Fruit fly (Drosophila melanogaster) whole organism, wandering third instar larva: ENCODE results near the gene Pex7.

Source experiments
- CG32264 ChIP-seq: fragments of 200-800 bp; sonication (Bioruptor generic); optimal IDR thresholded peaks from 2 replicates; lab custom pipeline; 2016; ENCODE audit warnings: missing biosample characterization, missing genetic modification characterization
- Rel ChIP-seq, 2 experiments: fragments of 200-800 bp; sonication (Bioruptor generic) in 1 of 2; optimal IDR thresholded peaks; 2 replicates in 1 of 2; 3 replicates in 1 of 2; lab custom pipeline; 2016 to 2019; ENCODE audit warnings: mild to moderate bottlenecking in 2 of 2, missing biosample characterization in 2 of 2, missing genetic modification characterization in 2 of 2, moderate library complexity in 1 of 2
- br ChIP-seq: fragments of 200-800 bp; sonication (Bioruptor generic); optimal IDR thresholded peaks from 2 replicates; lab custom pipeline; 2016; ENCODE audit warnings: missing biosample characterization, missing genetic modification characterization
- dmrt93B ChIP-seq: fragments of 200-800 bp; sonication (Bioruptor generic); optimal IDR thresholded peaks from 2 replicates; lab custom pipeline; 2018; ENCODE audit warnings: missing biosample characterization, mild to moderate bottlenecking, missing genetic modification characterization
- h ChIP-seq: fragments of 200-800 bp; sonication (Bioruptor generic); optimal IDR thresholded peaks from 3 replicates; lab custom pipeline; 2016; ENCODE audit warnings: missing biosample characterization, mild to moderate bottlenecking, missing genetic modification characterization
- jim ChIP-seq: fragments of 175-275, 200-325 bp; sonication (Bioruptor generic); optimal IDR thresholded peaks from 2 replicates; lab custom pipeline; 2016; ENCODE audit warnings: missing biosample characterization, mild to moderate bottlenecking, missing genetic modification characterization
- lola ChIP-seq: fragments of >200 bp; optimal IDR thresholded peaks from 2 replicates; lab custom pipeline; 2017; ENCODE audit warnings: missing biosample characterization, missing genetic modification characterization
- tai ChIP-seq: sonication (Bioruptor generic); optimal IDR thresholded peaks from 2 replicates; lab custom pipeline; 2016; ENCODE audit warnings: missing biosample characterization, missing genetic modification characterization
- usp ChIP-seq: fragments of >200 bp; optimal IDR thresholded peaks from 2 replicates; lab custom pipeline; 2017; ENCODE audit warnings: missing biosample characterization, missing genetic modification characterization

dm6 chr3L:8690630-8691029, 43.7 kb downstream of the Pex7 start:
- TF ChIP-seq tai (GFP tag; lab: Kevin White, UChicago) = no peak
- TF ChIP-seq lola (GFP tag; lab: Kevin White, UChicago) = no peak
- no peak for TF ChIP-seq CG32264 (GFP tag; lab: Kevin White, UChicago)
- TF ChIP-seq h = no peak
- TF ChIP-seq dmrt93B (GFP tag; lab: Kevin White, UChicago) = no peak
- no peak for TF ChIP-seq usp (GFP tag; lab: Kevin White, UChicago)
- no peak for TF ChIP-seq br (GFP tag; lab: Kevin White, UChicago)
- TF ChIP-seq jim (GFP tag; lab: Kevin White, UChicago) = no peak
- no peak for TF ChIP-seq Rel (GFP tag; optimal IDR thresholded peaks at IDR 0.05; lab: Kevin White, UChicago)
- no peak for TF ChIP-seq Rel (tag; optimal IDR thresholded peaks at IDR 0.05; lab: Kevin White, UChicago)
